Worm (Caenorhabditis elegans) whole organism, mixed stage, embryonic: ENCODE data around the gene F28C6.5.

ENCODE experiments used
- bed-3 ChIP-seq: fragments of 200-800 bp; sonication (Bioruptor generic); optimal IDR thresholded peaks from 3 replicates; lab custom pipeline; 2018; ENCODE audit warnings: mild to moderate bottlenecking, missing genetic modification characterization, moderate library complexity, missing compliant biosample characterization
- blmp-1 ChIP-seq: fragments of 150-350 bp; optimal IDR thresholded peaks from 2 replicates; lab custom pipeline; 2014; ENCODE audit warnings: missing biosample characterization, missing genetic modification characterization
- ceh-39 ChIP-seq: fragments of 150-350 bp; optimal IDR thresholded peaks from 2 replicates; lab custom pipeline; 2014; ENCODE audit warnings: missing biosample characterization, missing genetic modification characterization
- ceh-43 ChIP-seq: fragments of 200-800 bp; sonication (Bioruptor generic); optimal IDR thresholded peaks from 2 replicates; lab custom pipeline; 2018; ENCODE audit warnings: mild to moderate bottlenecking, missing genetic modification characterization, moderate library complexity, missing compliant biosample characterization
- ces-1 ChIP-seq: fragments of 150-350 bp; optimal IDR thresholded peaks from 2 replicates; lab custom pipeline; 2014; ENCODE audit warnings: missing biosample characterization, missing genetic modification reagents, missing genetic modification characterization
- cnd-1 ChIP-seq: fragments of 200-800 bp; sonication (Bioruptor generic); optimal IDR thresholded peaks from 2 replicates; lab custom pipeline; 2018; ENCODE audit warnings: mild to moderate bottlenecking, missing genetic modification characterization, missing compliant biosample characterization
- drap-1 ChIP-seq: fragments of 200-800 bp; sonication (Bioruptor generic); optimal IDR thresholded peaks from 3 replicates; lab custom pipeline; 2018; ENCODE audit warnings: mild to moderate bottlenecking, missing genetic modification characterization, missing compliant biosample characterization
- elt-3 ChIP-seq: fragments of 150-350 bp; optimal IDR thresholded peaks from 2 replicates; lab custom pipeline; 2014; ENCODE audit warnings: missing biosample characterization, missing genetic modification characterization
- flh-1 ChIP-seq: fragments of 200-800 bp; sonication (Bioruptor generic); optimal IDR thresholded peaks from 2 replicates; lab custom pipeline; 2018; ENCODE audit warnings: mild to moderate bottlenecking, missing genetic modification characterization, moderate library complexity, missing compliant biosample characterization
- ham-2 ChIP-seq: fragments of 200-800 bp; sonication (Bioruptor generic); optimal IDR thresholded peaks from 2 replicates; lab custom pipeline; 2018; ENCODE audit warnings: mild to moderate bottlenecking, missing genetic modification characterization, missing compliant biosample characterization
- hlh-1 ChIP-seq: fragments of 150-350 bp; optimal IDR thresholded peaks from 2 replicates; lab custom pipeline; 2014; ENCODE audit warnings: missing biosample characterization, missing genetic modification reagents, missing genetic modification characterization
- lin-13 ChIP-seq: fragments of 150-350 bp; optimal IDR thresholded peaks from 2 replicates; lab custom pipeline; 2014; ENCODE audit warnings: missing biosample characterization, missing genetic modification characterization
- lin-32 ChIP-seq: fragments of 200-800 bp; sonication (Bioruptor generic); optimal IDR thresholded peaks from 2 replicates; lab custom pipeline; 2018; ENCODE audit warnings: mild to moderate bottlenecking, missing genetic modification characterization, missing compliant biosample characterization
- lsy-2 ChIP-seq: fragments of 150-350 bp; optimal IDR thresholded peaks from 2 replicates; lab custom pipeline; 2014; ENCODE audit warnings: missing biosample characterization, missing genetic modification characterization
- mab-5 ChIP-seq: fragments of 150-350 bp; optimal IDR thresholded peaks from 2 replicates; lab custom pipeline; 2014; ENCODE audit warnings: missing biosample characterization, missing genetic modification characterization
- mep-1 ChIP-seq: fragments of 150-350 bp; optimal IDR thresholded peaks from 2 replicates; lab custom pipeline; 2017; ENCODE audit warnings: missing biosample characterization, missing genetic modification reagents, missing genetic modification characterization, inconsistent platforms
- mls-2 ChIP-seq: sonication (generic microtip); optimal IDR thresholded peaks from 2 replicates; lab custom pipeline; 2016; ENCODE audit warnings: mild to moderate bottlenecking, missing genetic modification characterization, moderate library complexity, missing compliant biosample characterization
- nhr-12 ChIP-seq: fragments of 150-350 bp; optimal IDR thresholded peaks from 2 replicates; lab custom pipeline; 2014; ENCODE audit warnings: missing biosample characterization, missing genetic modification characterization
- nhr-2 ChIP-seq: fragments of 150-350 bp; optimal IDR thresholded peaks from 2 replicates; lab custom pipeline; 2014; ENCODE audit warnings: missing biosample characterization, missing genetic modification characterization
- nhr-28 ChIP-seq: fragments of 150-350 bp; optimal IDR thresholded peaks from 2 replicates; lab custom pipeline; 2014; ENCODE audit warnings: missing biosample characterization, missing genetic modification characterization
- nhr-76 ChIP-seq: sonication (generic microtip); optimal IDR thresholded peaks from 2 replicates; lab custom pipeline; 2017; ENCODE audit warnings: missing biosample characterization, missing genetic modification characterization
- pha-4 ChIP-seq: fragments of 150-350 bp; optimal IDR thresholded peaks from 2 replicates; lab custom pipeline; 2018; ENCODE audit warnings: missing biosample characterization, missing genetic modification reagents, missing genetic modification characterization
- sem-2 ChIP-seq: fragments of 200-800 bp; sonication (Bioruptor generic); optimal IDR thresholded peaks from 2 replicates; lab custom pipeline; 2018; ENCODE audit warnings: mild to moderate bottlenecking, missing genetic modification characterization, missing compliant biosample characterization
- snpc-4 ChIP-seq: fragments of 150-350 bp; optimal IDR thresholded peaks from 2 replicates; lab custom pipeline; 2014; ENCODE audit warnings: missing biosample characterization, missing genetic modification characterization
- sptf-1 ChIP-seq: sonication (generic microtip); optimal IDR thresholded peaks from 2 replicates; lab custom pipeline; 2017; ENCODE audit warnings: mild to moderate bottlenecking, missing genetic modification characterization, moderate library complexity, missing compliant biosample characterization
- tbx-8 ChIP-seq: fragments of 200-800 bp; sonication (Bioruptor generic); optimal IDR thresholded peaks from 2 replicates; lab custom pipeline; 2018; ENCODE audit warnings: mild to moderate bottlenecking, missing genetic modification characterization, moderate library complexity, missing compliant biosample characterization
- unc-120 ChIP-seq: sonication (generic microtip); optimal IDR thresholded peaks from 2 replicates; lab custom pipeline; 2017; ENCODE audit warnings: missing genetic modification characterization, missing compliant biosample characterization; ENCODE audit not compliant: poor library complexity, severe bottlenecking
- unc-39 ChIP-seq: fragments of 150-350 bp; optimal IDR thresholded peaks from 2 replicates; lab custom pipeline; 2014; ENCODE audit warnings: missing biosample characterization, missing genetic modification characterization
- unc-62 ChIP-seq: fragments of 150-350 bp; optimal IDR thresholded peaks from 2 replicates; lab custom pipeline; 2014; ENCODE audit warnings: missing biosample characterization, missing genetic modification reagents, missing genetic modification characterization

The F28C6.5 gene

DNA sequence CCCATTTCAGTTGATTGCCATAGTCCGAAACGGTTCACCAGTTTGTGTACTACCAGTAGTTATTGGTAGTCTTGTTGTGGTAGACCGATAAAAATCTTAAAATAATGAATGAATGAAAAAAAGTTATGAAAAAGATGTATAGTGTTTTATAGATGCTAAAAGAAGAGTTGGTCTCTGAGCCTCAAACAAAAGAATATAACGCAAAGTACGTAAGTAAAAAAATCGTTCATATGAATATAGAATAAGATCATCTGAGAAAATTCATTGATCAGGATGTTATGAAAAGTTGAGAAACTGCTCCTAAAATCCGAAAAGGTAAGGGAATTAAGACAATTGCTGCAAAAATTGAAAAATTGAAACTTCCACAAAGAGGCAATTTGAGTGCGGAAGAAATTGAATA lies 18.2 kb downstream of the F28C6.5 start, which contains the start of gene chhy-1:
Gene chhy-1, minus strand, starts transcription at position 101 of the 400 bp plus-strand sequence.
- no peak for TF ChIP-seq flh-1 (GFP tag; lab: Kevin White, UChicago)
- TF ChIP-seq bed-3 (GFP tag; lab: Kevin White, UChicago): no peak
- TF ChIP-seq sptf-1: no peak
- no peak for TF ChIP-seq hlh-1 (tag; lab: Kevin White, UChicago)
- TF ChIP-seq tbx-8: no peak
- TF ChIP-seq mls-2: no peak
- TF ChIP-seq unc-39 (tag; lab: Kevin White, UChicago): no peak
- TF ChIP-seq nhr-12 (tag; lab: Kevin White, UChicago): no peak
- no peak for TF ChIP-seq blmp-1 (tag; lab: Kevin White, UChicago)
- TF ChIP-seq ceh-39 (tag; lab: Kevin White, UChicago): no peak
- no peak for TF ChIP-seq nhr-28 (tag; lab: Kevin White, UChicago)
- no peak for TF ChIP-seq unc-62 (GFP tag; lab: Kevin White, UChicago)
- no peak for TF ChIP-seq mab-5 (tag; lab: Kevin White, UChicago)
- TF ChIP-seq lin-32 (GFP tag; lab: Kevin White, UChicago): no peak

- TF ChIP-seq nhr-76 (tag; lab: Kevin White, UChicago): no peak
- TF ChIP-seq bed-3 (GFP tag; lab: Kevin White, UChicago): no peak
- TF ChIP-seq unc-62 (GFP tag; lab: Kevin White, UChicago): no peak
- TF ChIP-seq tbx-8: no peak
- TF ChIP-seq mep-1 (tag; lab: Kevin White, UChicago): no peak
- TF ChIP-seq flh-1 (GFP tag; lab: Kevin White, UChicago): no peak
- no peak for TF ChIP-seq nhr-2 (tag; lab: Kevin White, UChicago)
- no peak for TF ChIP-seq cnd-1 (tag; lab: Kevin White, UChicago)
- no peak for TF ChIP-seq sptf-1
- no peak for TF ChIP-seq pha-4 (tag; lab: Kevin White, UChicago)
- no peak for TF ChIP-seq ces-1 (GFP tag; lab: Kevin White, UChicago)
- no peak for TF ChIP-seq ceh-43 (GFP tag; lab: Kevin White, UChicago)
- TF ChIP-seq snpc-4 (tag; lab: Kevin White, UChicago): no peak
- no peak for TF ChIP-seq elt-3
- no peak for TF ChIP-seq ceh-39 (tag; lab: Kevin White, UChicago)
These were observed 22.6 kb downstream of the F28C6.5 start, which contains the start of gene T22C8.3 for ce11 chrII:8621883-8622282. Gene T22C8.3, minus strand, starts transcription at chrII:8621983.

DNA sequence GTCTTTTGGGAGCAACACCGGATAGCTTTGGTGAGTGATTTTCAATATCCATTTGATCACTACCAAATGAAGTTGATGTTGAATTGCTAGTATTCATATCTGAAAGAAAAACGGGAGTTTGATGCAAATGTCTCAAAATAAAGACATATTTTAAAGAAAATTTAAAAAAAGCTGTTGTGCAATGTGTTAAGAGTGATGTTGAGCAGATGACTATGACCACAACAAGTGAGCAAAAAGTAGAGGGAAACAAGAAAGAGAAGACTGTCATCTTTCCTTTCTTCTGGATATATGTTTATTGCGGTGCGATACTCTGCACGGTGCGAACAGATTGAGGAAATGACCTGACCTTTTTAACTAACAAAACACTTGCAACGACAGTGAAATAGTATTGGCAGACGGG lies 24.1 kb downstream of the F28C6.5 start, which contains the start of gene T22C8.4:
Gene T22C8.4, minus strand, starts transcription at position 101 of the 400 bp plus-strand sequence.
- no peak for TF ChIP-seq unc-39 (tag; lab: Kevin White, UChicago)
- TF ChIP-seq lin-13 (tag; lab: Kevin White, UChicago): no peak
- no peak for TF ChIP-seq snpc-4 (tag; lab: Kevin White, UChicago)
- TF ChIP-seq ceh-43 (GFP tag; lab: Kevin White, UChicago): no peak
- TF ChIP-seq drap-1 (GFP tag; lab: Kevin White, UChicago): no peak
- TF ChIP-seq flh-1 (GFP tag; lab: Kevin White, UChicago): no peak
- TF ChIP-seq ces-1 (GFP tag; lab: Kevin White, UChicago): no peak
- TF ChIP-seq nhr-12 (tag; lab: Kevin White, UChicago): no peak
- no peak for TF ChIP-seq nhr-76 (tag; lab: Kevin White, UChicago)
- no peak for TF ChIP-seq tbx-8
- TF ChIP-seq unc-120 (tag; lab: Kevin White, UChicago): no peak
- TF ChIP-seq, all 35 proteins: peak for 0

DNA sequence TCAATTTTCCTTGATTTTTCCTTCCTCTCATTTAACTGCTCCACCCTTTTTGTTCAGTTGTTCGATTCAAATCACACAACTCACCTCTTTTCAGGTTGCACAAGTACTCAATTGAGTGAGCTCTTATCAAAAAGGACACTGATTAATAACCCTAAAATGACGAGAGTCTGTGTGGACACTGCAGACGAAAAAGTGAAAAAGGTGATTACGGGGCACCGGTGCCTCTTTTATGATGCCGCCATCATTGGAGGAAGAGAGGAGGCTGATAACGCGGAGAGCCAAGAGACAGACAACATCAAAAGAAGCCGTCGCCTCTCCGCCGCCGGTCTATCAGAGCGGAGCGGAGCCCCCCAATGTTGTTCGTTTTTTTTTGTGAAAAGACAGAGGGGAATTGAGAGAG lies 25.8 kb downstream of the F28C6.5 start, which contains the start of gene sptf-2:
Gene sptf-2, plus strand, starts transcription at position 297 of the 400 bp plus-strand sequence.
- no peak for TF ChIP-seq ceh-43 (GFP tag; lab: Kevin White, UChicago)
- no peak for TF ChIP-seq ham-2 (GFP tag; lab: Kevin White, UChicago)
- TF ChIP-seq sem-2: no peak
- no peak for TF ChIP-seq sptf-1
- TF ChIP-seq unc-62 (GFP tag; lab: Kevin White, UChicago): no peak
- no peak for TF ChIP-seq ces-1 (GFP tag; lab: Kevin White, UChicago)
- no peak for TF ChIP-seq elt-3

ce11 chrII:8626598-8626997 lies 27.3 kb downstream of the F28C6.5 start:
- no peak for TF ChIP-seq drap-1 (GFP tag; lab: Kevin White, UChicago)
- TF ChIP-seq nhr-28 (tag; lab: Kevin White, UChicago): no peak
- TF ChIP-seq ceh-43 (GFP tag; lab: Kevin White, UChicago): no peak
- no peak for TF ChIP-seq flh-1 (GFP tag; lab: Kevin White, UChicago)
- TF ChIP-seq lsy-2 (tag; lab: Kevin White, UChicago): no peak
